Fruit fly (Drosophila melanogaster): ENCODE results near the gene CG1582.

- TF ChIP-seq psq (optimal IDR thresholded peaks at IDR 0.05) (no peak), Myc (optimal IDR thresholded peaks at IDR 0.05) (no peak), Sin3A (optimal IDR thresholded peaks at IDR 0.05) (no peak), insv (optimal IDR thresholded peaks at IDR 0.05) (no peak), h (optimal IDR thresholded peaks at IDR 0.05) (no peak)
Measured at dm6 chrX:10867692-10868091, 31.4 kb downstream of the CG1582 start.
